Fruit fly (Drosophila melanogaster) whole organism, adult: ENCODE data around the gene CG11771.

ENCODE experiments used
- CG11617 ChIP-seq: fragments of 200-800 bp; sonication (Bioruptor generic); optimal IDR thresholded peaks from 2 replicates; lab custom pipeline; 2017; ENCODE audit warnings: mild to moderate bottlenecking, missing biosample characterization, missing genetic modification reagents, missing genetic modification characterization
- CG12768 ChIP-seq: fragments of 200-800 bp; sonication (Bioruptor generic); optimal IDR thresholded peaks from 2 replicates; lab custom pipeline; 2017; ENCODE audit warnings: missing biosample characterization, missing genetic modification characterization, mild to moderate bottlenecking, moderate library complexity, missing genetic modification reagents
- CG5204 ChIP-seq: fragments of 200-800 bp; sonication (Bioruptor generic); optimal IDR thresholded peaks from 2 replicates; lab custom pipeline; 2016; ENCODE audit warnings: missing biosample characterization, missing genetic modification characterization
- CG7101 ChIP-seq: fragments of 200-800 bp; sonication (Bioruptor generic); optimal IDR thresholded peaks from 2 replicates; lab custom pipeline; 2018; ENCODE audit warnings: missing biosample characterization, mild to moderate bottlenecking, missing genetic modification characterization, moderate library complexity
- Hr96 ChIP-seq: fragments of 200-800 bp; sonication (Bioruptor generic); optimal IDR thresholded peaks from 2 replicates; lab custom pipeline; 2016; ENCODE audit warnings: missing biosample characterization, missing genetic modification characterization
- bab1 ChIP-seq: fragments of 200-800 bp; sonication (Bioruptor generic); optimal IDR thresholded peaks from 3 replicates; lab custom pipeline; 2019; ENCODE audit warnings: missing biosample characterization, mild to moderate bottlenecking, missing genetic modification characterization, moderate library complexity
- cic ChIP-seq: fragments of 200-800 bp; sonication (Bioruptor generic); optimal IDR thresholded peaks from 2 replicates; lab custom pipeline; 2017; ENCODE audit warnings: missing biosample characterization, mild to moderate bottlenecking, missing genetic modification characterization, moderate library complexity
- ovo ChIP-seq: fragments of 200-800 bp; sonication (Bioruptor generic); optimal IDR thresholded peaks from 2 replicates; lab custom pipeline; 2016; ENCODE audit warnings: missing biosample characterization, missing genetic modification characterization
- pad ChIP-seq: fragments of 200-800 bp; sonication (Bioruptor generic); optimal IDR thresholded peaks from 3 replicates; lab custom pipeline; 2017; ENCODE audit warnings: missing biosample characterization, missing genetic modification characterization, mild to moderate bottlenecking, moderate library complexity, missing genetic modification reagents

DNA sequence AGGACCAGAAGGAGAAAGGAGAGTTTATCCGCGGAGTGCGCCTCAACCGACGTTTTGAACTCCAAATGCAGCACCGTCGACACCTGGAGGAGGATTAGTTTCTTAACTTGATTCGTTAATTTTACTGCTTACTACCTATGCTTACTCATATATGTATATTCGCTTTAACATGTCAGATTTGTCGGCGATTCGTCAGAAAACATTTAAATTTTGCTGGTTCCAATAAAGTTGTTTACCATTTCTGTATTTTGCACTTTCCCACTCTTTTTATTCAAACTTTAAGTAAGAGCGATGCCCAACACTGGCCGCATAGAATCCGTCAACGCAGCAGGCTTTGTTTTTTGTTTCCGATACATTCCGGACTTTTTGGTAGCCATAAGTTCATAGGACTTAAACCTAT is 6.9 kb upstream of the CG11771 start, which contains the start of gene Trf4-2:
- TF ChIP-seq ovo (GFP tag; lab: Kevin White, UChicago), result no peak
- TF ChIP-seq pad (GFP tag; lab: Kevin White, UChicago), result no peak
- TF ChIP-seq CG7101 (tag; lab: Kevin White, UChicago), result no peak
- TF ChIP-seq bab1 (GFP tag; lab: Kevin White, UChicago), result no peak
- no peak for TF ChIP-seq CG12768 (GFP tag; lab: Kevin White, UChicago)
- no peak for TF ChIP-seq CG11617 (GFP tag; lab: Kevin White, UChicago)
- no peak for TF ChIP-seq CG5204 (GFP tag; lab: Kevin White, UChicago)
- no peak for TF ChIP-seq Hr96 (GFP tag; lab: Kevin White, UChicago)
- no peak for TF ChIP-seq cic
